Fruit fly (Drosophila melanogaster) whole organism, embryonic: Measurements from ENCODE around the gene CG12024.

Source experiments
- Adf1 ChIP-seq: fragments of 200-800 bp; sonication (Bioruptor generic); IDR thresholded peaks from 2 replicates; pipeline ENCODE4 v1.3.6; 2022; ENCODE audit warnings: missing biosample characterization, missing genetic modification characterization
- Awh ChIP-seq: fragments of 200-800 bp; sonication (Bioruptor generic); IDR thresholded peaks from 2 replicates; pipeline ENCODE4, ENCODE4 v1.3.6; 2022; ENCODE audit warnings: missing biosample characterization, missing genetic modification characterization
- CG12299 ChIP-seq: fragments of 200-800 bp; sonication (Bioruptor generic); optimal IDR thresholded peaks from 2 replicates; lab custom pipeline; 2018; ENCODE audit warnings: missing biosample characterization, mild to moderate bottlenecking, missing genetic modification characterization
- CG4360 ChIP-seq: fragments of 200-800 bp; sonication (Bioruptor generic); IDR thresholded peaks from 2 replicates; pipeline ENCODE4 v1.3.6; 2022; ENCODE audit warnings: missing biosample characterization, missing genetic modification characterization
- Hr51 ChIP-seq, 2 experiments: fragments of 200-800 bp; sonication (Bioruptor generic); optimal IDR thresholded peaks; 2 replicates in 1 of 2; 3 replicates in 1 of 2; lab custom pipeline; 2016 to 2018; ENCODE audit warnings: missing biosample characterization in 2 of 2, missing genetic modification characterization in 2 of 2, mild to moderate bottlenecking in 1 of 2, moderate library complexity in 1 of 2
- h ChIP-seq: fragments of >200 bp; optimal IDR thresholded peaks from 2 replicates; lab custom pipeline; 2017
- peb ChIP-seq: fragments of 200-800 bp; sonication (Bioruptor generic); IDR thresholded peaks from 2 replicates; pipeline ENCODE4 v1.3.6; 2022; ENCODE audit warnings: missing biosample characterization, missing genetic modification characterization
- slbo ChIP-seq: fragments of 200-800 bp; sonication (Bioruptor generic); IDR thresholded peaks from 2 replicates; pipeline ENCODE4 v1.3.6; 2022; ENCODE audit warnings: missing biosample characterization, missing genetic modification characterization

dm6 chr3L:1827809-1828371, 29.1 kb upstream of the CG12024 start:
- no peak for TF ChIP-seq slbo (GFP tag; lab: Robert Waterston, UW)
- TF ChIP-seq h: no peak
- no peak for TF ChIP-seq peb (GFP tag; lab: Robert Waterston, UW)
- TF ChIP-seq Adf1: no peak
- TF ChIP-seq Awh (GFP tag; lab: Robert Waterston, UW): no peak
- TF ChIP-seq CG12299 (tag; lab: Kevin White, UChicago): no peak
- TF ChIP-seq Hr51 (GFP tag; optimal IDR thresholded peaks at IDR 0.05; lab: Kevin White, UChicago): no peak
- TF ChIP-seq CG4360 (GFP tag; lab: Robert Waterston, UW): no peak
